Fruit fly (Drosophila melanogaster) whole organism, wandering third instar larva: ENCODE data around the gene CG2887.
A peak's percentile ranks its signal among the peaks of the same experiment; 100 is the strongest.

ENCODE experiments used
- Abd-B ChIP-seq: fragments of >200 bp; optimal IDR thresholded peaks from 2 replicates; lab custom pipeline; 2017; ENCODE audit warnings: missing biosample characterization, missing genetic modification characterization
- CG32264 ChIP-seq: fragments of 200-800 bp; sonication (Bioruptor generic); optimal IDR thresholded peaks from 2 replicates; lab custom pipeline; 2016; ENCODE audit warnings: missing biosample characterization, missing genetic modification characterization
- CG9705 ChIP-seq: fragments of 200-800 bp; sonication (Bioruptor generic); optimal IDR thresholded peaks from 2 replicates; lab custom pipeline; 2018; ENCODE audit warnings: missing biosample characterization, mild to moderate bottlenecking, missing genetic modification characterization
- CrebA ChIP-seq: fragments of 200-800 bp; sonication (Bioruptor generic); optimal IDR thresholded peaks from 2 replicates; lab custom pipeline; 2016; ENCODE audit warnings: missing biosample characterization, mild to moderate bottlenecking, missing genetic modification characterization, borderline replicate concordance
- Dfd ChIP-seq: fragments of >200 bp; optimal IDR thresholded peaks from 2 replicates; lab custom pipeline; 2017; ENCODE audit warnings: missing biosample characterization, missing genetic modification characterization
- Dif ChIP-seq: fragments of 200-275, 200-300 bp; sonication (Bioruptor generic); optimal IDR thresholded peaks from 2 replicates; lab custom pipeline; 2018; ENCODE audit warnings: missing biosample characterization, missing genetic modification characterization; ENCODE audit not compliant: partially characterized antibody
- GATAd ChIP-seq: sonication (Bioruptor generic); optimal IDR thresholded peaks from 2 replicates; lab custom pipeline; 2016; ENCODE audit warnings: missing biosample characterization, missing genetic modification characterization
- HLH106 ChIP-seq: fragments of 200-800 bp; optimal IDR thresholded peaks from 3 replicates; lab custom pipeline; 2019; ENCODE audit warnings: missing biosample characterization, mild to moderate bottlenecking, missing genetic modification characterization, moderate library complexity
- Hnf4 ChIP-seq: fragments of 200-800 bp; sonication (Bioruptor generic); optimal IDR thresholded peaks from 2 replicates; lab custom pipeline; 2016; ENCODE audit warnings: missing biosample characterization, mild to moderate bottlenecking, missing genetic modification characterization
- Hr78 ChIP-seq: fragments of >200 bp; optimal IDR thresholded peaks from 2 replicates; lab custom pipeline; 2017; ENCODE audit warnings: missing biosample characterization, missing genetic modification characterization
- Hr83 ChIP-seq: fragments of 200-300 bp; sonication (Bioruptor generic); optimal IDR thresholded peaks from 2 replicates; lab custom pipeline; 2016; ENCODE audit warnings: missing biosample characterization, mild to moderate bottlenecking, missing genetic modification characterization, moderate library complexity; ENCODE audit not compliant: poor library complexity, severe bottlenecking
- Jra ChIP-seq: sonication (Bioruptor generic); optimal IDR thresholded peaks from 2 replicates; lab custom pipeline; 2016; ENCODE audit warnings: missing biosample characterization, missing genetic modification characterization
- Mio ChIP-seq: sonication (Bioruptor generic); optimal IDR thresholded peaks from 2 replicates; lab custom pipeline; 2016; ENCODE audit warnings: missing biosample characterization, missing genetic modification characterization
- Myc ChIP-seq: fragments of >200 bp; optimal IDR thresholded peaks from 2 replicates; lab custom pipeline; 2017
- N ChIP-seq: fragments of >200 bp; optimal IDR thresholded peaks from 2 replicates; lab custom pipeline; 2018; ENCODE audit warnings: missing biosample characterization, missing external identifiers, missing genetic modification characterization
- OdsH ChIP-seq: fragments of 200-800 bp; sonication (Bioruptor generic); optimal IDR thresholded peaks from 2 replicates; lab custom pipeline; 2016; ENCODE audit warnings: missing biosample characterization, mild to moderate bottlenecking, missing genetic modification characterization
- Rel ChIP-seq, 2 experiments: fragments of 200-800 bp; sonication (Bioruptor generic) in 1 of 2; optimal IDR thresholded peaks; 2 replicates in 1 of 2; 3 replicates in 1 of 2; lab custom pipeline; 2016 to 2019; ENCODE audit warnings: mild to moderate bottlenecking in 2 of 2, missing biosample characterization in 2 of 2, missing genetic modification characterization in 2 of 2, moderate library complexity in 1 of 2
- Sp1 ChIP-seq: fragments of 200-800 bp; sonication (Bioruptor generic); optimal IDR thresholded peaks from 3 replicates; lab custom pipeline; 2019; ENCODE audit warnings: missing biosample characterization, mild to moderate bottlenecking, missing genetic modification characterization, moderate library complexity
- Vsx2 ChIP-seq: fragments of 200-300, 225-300 bp; sonication (Bioruptor generic); optimal IDR thresholded peaks from 2 replicates; lab custom pipeline; 2018; ENCODE audit warnings: missing biosample characterization, missing genetic modification characterization; ENCODE audit not compliant: partially characterized antibody
- br ChIP-seq: fragments of 200-800 bp; sonication (Bioruptor generic); optimal IDR thresholded peaks from 2 replicates; lab custom pipeline; 2016; ENCODE audit warnings: missing biosample characterization, missing genetic modification characterization
- brk ChIP-seq: fragments of 200-800 bp; sonication (Bioruptor generic); optimal IDR thresholded peaks from 2 replicates; lab custom pipeline; 2016; ENCODE audit warnings: missing biosample characterization, mild to moderate bottlenecking, missing genetic modification characterization
- dl ChIP-seq, 2 experiments: fragments of 175-275, 200-275 bp in 1 of 2; fragments of 200-275 bp in 1 of 2; sonication (Bioruptor generic); optimal IDR thresholded peaks; lab custom pipeline; 2018; ENCODE audit warnings: mild to moderate bottlenecking in 2 of 2, missing biosample characterization in 2 of 2, missing genetic modification characterization in 2 of 2, moderate library complexity in 2 of 2; ENCODE audit not compliant: partially characterized antibody in 2 of 2, insufficient read depth in 1 of 2
- dmrt93B ChIP-seq: fragments of 200-800 bp; sonication (Bioruptor generic); optimal IDR thresholded peaks from 2 replicates; lab custom pipeline; 2018; ENCODE audit warnings: missing biosample characterization, mild to moderate bottlenecking, missing genetic modification characterization
- dsf ChIP-seq: sonication (Bioruptor generic); optimal IDR thresholded peaks from 2 replicates; lab custom pipeline; 2016; ENCODE audit warnings: missing biosample characterization, missing genetic modification characterization, borderline replicate concordance
- ey ChIP-seq: fragments of 200-800 bp; sonication (Bioruptor generic); optimal IDR thresholded peaks from 2 replicates; lab custom pipeline; 2016; ENCODE audit warnings: missing biosample characterization, missing genetic modification characterization
- foxo ChIP-seq, 2 experiments: fragments of 200-800 bp; sonication (Bioruptor generic); optimal IDR thresholded peaks; 2 replicates in 1 of 2; 3 replicates in 1 of 2; lab custom pipeline; 2016 to 2017; ENCODE audit warnings: missing biosample characterization in 2 of 2, missing genetic modification characterization in 2 of 2
- fru ChIP-seq: fragments of 200-800 bp; sonication (Bioruptor generic); optimal IDR thresholded peaks from 3 replicates; lab custom pipeline; 2016; ENCODE audit warnings: missing biosample characterization, mild to moderate bottlenecking, missing genetic modification characterization
- h ChIP-seq: fragments of 200-800 bp; sonication (Bioruptor generic); optimal IDR thresholded peaks from 3 replicates; lab custom pipeline; 2016; ENCODE audit warnings: missing biosample characterization, mild to moderate bottlenecking, missing genetic modification characterization
- jim ChIP-seq: fragments of 175-275, 200-325 bp; sonication (Bioruptor generic); optimal IDR thresholded peaks from 2 replicates; lab custom pipeline; 2016; ENCODE audit warnings: missing biosample characterization, mild to moderate bottlenecking, missing genetic modification characterization
- lola ChIP-seq: fragments of >200 bp; optimal IDR thresholded peaks from 2 replicates; lab custom pipeline; 2017; ENCODE audit warnings: missing biosample characterization, missing genetic modification characterization
- pan ChIP-seq: fragments of >200 bp; optimal IDR thresholded peaks from 2 replicates; lab custom pipeline; 2017
- psq ChIP-seq: fragments of 200-800 bp; sonication (Bioruptor generic); optimal IDR thresholded peaks from 3 replicates; lab custom pipeline; 2017; ENCODE audit warnings: missing biosample characterization, mild to moderate bottlenecking, missing genetic modification characterization, moderate library complexity
- rgr ChIP-seq: fragments of 200-800 bp; sonication (Bioruptor generic); optimal IDR thresholded peaks from 3 replicates; lab custom pipeline; 2016; ENCODE audit warnings: missing biosample characterization, mild to moderate bottlenecking, missing genetic modification characterization
- sage ChIP-seq: fragments of 200-800 bp; sonication (Bioruptor generic); optimal IDR thresholded peaks from 2 replicates; lab custom pipeline; 2016; ENCODE audit warnings: missing biosample characterization, mild to moderate bottlenecking, missing genetic modification characterization
- sv ChIP-seq: fragments of 200-800 bp; sonication (Bioruptor generic); optimal IDR thresholded peaks from 3 replicates; lab custom pipeline; 2016; ENCODE audit warnings: missing biosample characterization, missing genetic modification characterization
- tai ChIP-seq: sonication (Bioruptor generic); optimal IDR thresholded peaks from 2 replicates; lab custom pipeline; 2016; ENCODE audit warnings: missing biosample characterization, missing genetic modification characterization
- usp ChIP-seq: fragments of >200 bp; optimal IDR thresholded peaks from 2 replicates; lab custom pipeline; 2017; ENCODE audit warnings: missing biosample characterization, missing genetic modification characterization
- woc ChIP-seq: sonication (Bioruptor generic); optimal IDR thresholded peaks from 2 replicates; lab custom pipeline; 2016; ENCODE audit warnings: missing biosample characterization, mild to moderate bottlenecking, missing genetic modification characterization

Gene CG2887

dm6 chrX:10513611-10514010 lies 35.3 kb upstream of the CG2887 start:
- TF ChIP-seq h (peak; percentile 46), tai (GFP tag; lab: Kevin White, UChicago) (no peak), Rel (GFP tag; optimal IDR thresholded peaks at IDR 0.05; lab: Kevin White, UChicago) (no peak), Rel (tag; optimal IDR thresholded peaks at IDR 0.05; lab: Kevin White, UChicago) (no peak), ey (GFP tag; lab: Kevin White, UChicago) (peak; percentile 35), rgr (GFP tag; lab: Kevin White, UChicago) (peak; percentile 25), foxo (GFP tag; optimal IDR thresholded peaks at IDR 0.05; lab: Kevin White, UChicago) (peak in 1 of 2 experiments; percentile 42), brk (GFP tag; lab: Kevin White, UChicago) (no peak), fru (GFP tag; lab: Kevin White, UChicago) (peak; percentile 58), pan (lab: Kevin White, UChicago) (no peak), woc (GFP tag; lab: Kevin White, UChicago) (no peak), Sp1 (GFP tag; lab: Kevin White, UChicago) (peak; percentile 18), sv (GFP tag; lab: Kevin White, UChicago) (no peak), usp (no peak), sage (GFP tag; lab: Kevin White, UChicago) (no peak), HLH106 (tag; lab: Kevin White, UChicago) (peak; percentile 44), Hnf4 (GFP tag; lab: Kevin White, UChicago) (peak; percentile 25)

- TF ChIP-seq Vsx2 (GFP tag; lab: Kevin White, UChicago) = no peak
- TF ChIP-seq Rel (GFP tag; optimal IDR thresholded peaks at IDR 0.05; lab: Kevin White, UChicago) = no peak
- TF ChIP-seq Rel (tag; optimal IDR thresholded peaks at IDR 0.05; lab: Kevin White, UChicago) = peak; percentile 34
- TF ChIP-seq, all 38 proteins: peak for 1
Measured at dm6 chrX:10496319-10496718, 18.0 kb upstream of the CG2887 start.

- TF ChIP-seq dl (GFP tag; optimal IDR thresholded peaks at IDR 0.05; lab: Kevin White, UChicago; ENCODE audit: insufficient read depth in 1 of 2, partially characterized antibody in 2 of 2) (no peak), fru (GFP tag; lab: Kevin White, UChicago) (peak; percentile 82), Hr83 (GFP tag; lab: Kevin White, UChicago) (no peak), Mio (GFP tag; lab: Kevin White, UChicago) (no peak), OdsH (GFP tag; lab: Kevin White, UChicago) (peak; percentile 71), pan (lab: Kevin White, UChicago) (no peak), CrebA (GFP tag; lab: Kevin White, UChicago) (no peak), lola (no peak), HLH106 (tag; lab: Kevin White, UChicago) (peak; percentile 72), dmrt93B (peak; percentile 45), tai (GFP tag; lab: Kevin White, UChicago) (no peak), CG32264 (no peak), Vsx2 (GFP tag; lab: Kevin White, UChicago) (no peak), sage (GFP tag; lab: Kevin White, UChicago) (no peak), Hnf4 (GFP tag; lab: Kevin White, UChicago) (peak; percentile 13), CG9705 (no peak), foxo (GFP tag; optimal IDR thresholded peaks at IDR 0.05; lab: Kevin White, UChicago) (peak in 1 of 2 experiments; percentile 76), br (GFP tag; lab: Kevin White, UChicago) (peak; percentile 72), usp (no peak), Dfd (GFP tag; lab: Kevin White, UChicago) (no peak), h (peak; percentile 77), N (GFP tag; lab: Kevin White, UChicago) (no peak), Hr78 (GFP tag; lab: Kevin White, UChicago) (no peak), Myc (lab: Kevin White, UChicago) (no peak), psq (GFP tag; lab: Kevin White, UChicago) (peak; percentile 68), Dif (GFP tag; lab: Kevin White, UChicago) (no peak), brk (GFP tag; lab: Kevin White, UChicago) (no peak), Rel (GFP tag; optimal IDR thresholded peaks at IDR 0.05; lab: Kevin White, UChicago) (no peak), Rel (tag; optimal IDR thresholded peaks at IDR 0.05; lab: Kevin White, UChicago) (peak; percentile 16), ey (GFP tag; lab: Kevin White, UChicago) (peak; percentile 79), woc (GFP tag; lab: Kevin White, UChicago) (peak; percentile 13), jim (GFP tag; lab: Kevin White, UChicago) (no peak), sv (GFP tag; lab: Kevin White, UChicago) (no peak), Abd-B (GFP tag; lab: Kevin White, UChicago) (no peak), dsf (no peak), Jra (GFP tag; lab: Kevin White, UChicago) (peak; percentile 26), GATAd (GFP tag; lab: Kevin White, UChicago) (no peak), Sp1 (GFP tag; lab: Kevin White, UChicago) (peak; percentile 72), rgr (GFP tag; lab: Kevin White, UChicago) (peak; percentile 73)
- TF ChIP-seq, all 38 proteins: peak for 15
Measured at dm6 chrX:10487964-10488605, 9.8 kb upstream of the CG2887 start.
